Fruit fly (Drosophila melanogaster): ENCODE measurements around the gene CG42658.

The CG42658 gene

dm6 chr2L:2287807-2288206, at the start of gene CG42658:
Gene CG42658, minus strand, starts transcription at chr2L:2287907.
- TF ChIP-seq Myc (optimal IDR thresholded peaks at IDR 0.05), result no peak
- no peak for TF ChIP-seq h (optimal IDR thresholded peaks at IDR 0.05)
- TF ChIP-seq Sin3A (optimal IDR thresholded peaks at IDR 0.05), result no peak
- TF ChIP-seq insv (optimal IDR thresholded peaks at IDR 0.05), result no peak
- no peak for TF ChIP-seq psq (optimal IDR thresholded peaks at IDR 0.05)
- no peak for TF ChIP-seq ttk (optimal IDR thresholded peaks at IDR 0.05)

- no peak for TF ChIP-seq Sin3A (optimal IDR thresholded peaks at IDR 0.05)
- no peak for TF ChIP-seq Myc (optimal IDR thresholded peaks at IDR 0.05)
- TF ChIP-seq insv (optimal IDR thresholded peaks at IDR 0.05), result no peak
- no peak for TF ChIP-seq psq (optimal IDR thresholded peaks at IDR 0.05)
- no peak for TF ChIP-seq ttk (optimal IDR thresholded peaks at IDR 0.05)
- no peak for TF ChIP-seq h (optimal IDR thresholded peaks at IDR 0.05)
Measured at dm6 chr2L:2314165-2314564, 26.5 kb upstream of the CG42658 start.

dm6 chr2L:2311449-2311848, 23.7 kb upstream of the CG42658 start, which contains the start of gene eys:
Gene eys, plus strand, starts transcription at chr2L:2311680.
- TF ChIP-seq psq (optimal IDR thresholded peaks at IDR 0.05) (no peak), ttk (optimal IDR thresholded peaks at IDR 0.05) (no peak), Myc (optimal IDR thresholded peaks at IDR 0.05) (no peak), Sin3A (optimal IDR thresholded peaks at IDR 0.05) (no peak), insv (optimal IDR thresholded peaks at IDR 0.05) (no peak), h (optimal IDR thresholded peaks at IDR 0.05) (no peak)

dm6 chr2L:2307648-2308047, 19.9 kb upstream of the CG42658 start, which contains the start of gene CG16995:
Gene CG16995, plus strand, starts transcription at chr2L:2307948.
- no peak for TF ChIP-seq psq (optimal IDR thresholded peaks at IDR 0.05)
- TF ChIP-seq Myc (optimal IDR thresholded peaks at IDR 0.05), result no peak
- TF ChIP-seq ttk (optimal IDR thresholded peaks at IDR 0.05), result no peak

dm6 chr2L:2299803-2300202, 12.1 kb upstream of the CG42658 start, which contains the start of gene CG31949:
Gene CG31949, plus strand, starts transcription at chr2L:2300103.
- TF ChIP-seq ttk (optimal IDR thresholded peaks at IDR 0.05), result no peak

- TF ChIP-seq Sin3A (optimal IDR thresholded peaks at IDR 0.05), result no peak
Measured at dm6 chr2L:2290638-2291037, 2.9 kb upstream of the CG42658 start, which contains the start of gene robl22E. Gene robl22E, minus strand, starts transcription at chr2L:2290738.

dm6 chr2L:2289316-2289715, 1.6 kb upstream of the CG42658 start, which contains the start of gene CG17237:
Gene CG17237, minus strand, starts transcription at chr2L:2289416.
- no peak for TF ChIP-seq Sin3A (optimal IDR thresholded peaks at IDR 0.05)
- TF ChIP-seq Myc (optimal IDR thresholded peaks at IDR 0.05), result no peak
- no peak for TF ChIP-seq psq (optimal IDR thresholded peaks at IDR 0.05)

- TF ChIP-seq h (optimal IDR thresholded peaks at IDR 0.05) (no peak), Myc (optimal IDR thresholded peaks at IDR 0.05) (no peak), ttk (optimal IDR thresholded peaks at IDR 0.05) (no peak), insv (optimal IDR thresholded peaks at IDR 0.05) (no peak), psq (optimal IDR thresholded peaks at IDR 0.05) (no peak), Sin3A (optimal IDR thresholded peaks at IDR 0.05) (no peak)
Measured at dm6 chr2L:2286773-2287172, 934 bp downstream of the CG42658 start, which contains the start of gene CG31681. Gene CG31681, minus strand, starts transcription at chr2L:2286873.

dm6 chr2L:2284863-2285262, 2.8 kb downstream of the CG42658 start, which contains the start of gene CG4271:
Gene CG4271, plus strand, starts transcription at chr2L:2285163.
- no peak for TF ChIP-seq Myc (optimal IDR thresholded peaks at IDR 0.05)
- no peak for TF ChIP-seq Sin3A (optimal IDR thresholded peaks at IDR 0.05)
- TF ChIP-seq insv (optimal IDR thresholded peaks at IDR 0.05), result no peak
- no peak for TF ChIP-seq h (optimal IDR thresholded peaks at IDR 0.05)
- no peak for TF ChIP-seq ttk (optimal IDR thresholded peaks at IDR 0.05)
- TF ChIP-seq psq (optimal IDR thresholded peaks at IDR 0.05), result no peak

- TF ChIP-seq h (optimal IDR thresholded peaks at IDR 0.05) (no peak), insv (optimal IDR thresholded peaks at IDR 0.05) (no peak), ttk (optimal IDR thresholded peaks at IDR 0.05) (no peak), Sin3A (optimal IDR thresholded peaks at IDR 0.05) (no peak), Myc (optimal IDR thresholded peaks at IDR 0.05) (no peak), psq (optimal IDR thresholded peaks at IDR 0.05) (no peak)
Measured at dm6 chr2L:2269040-2269439, 18.7 kb downstream of the CG42658 start, which contains the start of gene CG17242. Gene CG17242, minus strand, starts transcription at chr2L:2269140.

dm6 chr2L:2265221-2265620, 22.5 kb downstream of the CG42658 start, which contains the start of gene CG34049:
Gene CG34049, minus strand, starts transcription at chr2L:2265321.
- no peak for TF ChIP-seq Sin3A (optimal IDR thresholded peaks at IDR 0.05)
- TF ChIP-seq Myc (optimal IDR thresholded peaks at IDR 0.05), result no peak
- no peak for TF ChIP-seq ttk (optimal IDR thresholded peaks at IDR 0.05)
- TF ChIP-seq psq (optimal IDR thresholded peaks at IDR 0.05), result no peak
- TF ChIP-seq insv (optimal IDR thresholded peaks at IDR 0.05), result no peak
- no peak for TF ChIP-seq h (optimal IDR thresholded peaks at IDR 0.05)

- TF ChIP-seq psq (optimal IDR thresholded peaks at IDR 0.05), result no peak
- TF ChIP-seq h (optimal IDR thresholded peaks at IDR 0.05), result no peak
- TF ChIP-seq ttk (optimal IDR thresholded peaks at IDR 0.05), result no peak
Measured at dm6 chr2L:2263142-2263541, 24.6 kb downstream of the CG42658 start, which contains the start of gene CG4270. Gene CG4270, plus strand, starts transcription at chr2L:2263442.

dm6 chr2L:2254950-2255349, 32.8 kb downstream of the CG42658 start, which contains the start of gene Send1:
Gene Send1, minus strand, starts transcription at chr2L:2255050.
- no peak for TF ChIP-seq ttk (optimal IDR thresholded peaks at IDR 0.05)
- TF ChIP-seq Sin3A (optimal IDR thresholded peaks at IDR 0.05), result no peak
- TF ChIP-seq Myc (optimal IDR thresholded peaks at IDR 0.05), result no peak
- TF ChIP-seq insv (optimal IDR thresholded peaks at IDR 0.05), result no peak
- TF ChIP-seq psq (optimal IDR thresholded peaks at IDR 0.05), result no peak
- no peak for TF ChIP-seq h (optimal IDR thresholded peaks at IDR 0.05)
